Fruit fly (Drosophila melanogaster) whole organism, wandering third instar larva: ENCODE results near the gene fred.

Experiments used
- Abd-B ChIP-seq: fragments of >200 bp; optimal IDR thresholded peaks from 2 replicates; lab custom pipeline; 2017; ENCODE audit warnings: missing biosample characterization, missing genetic modification characterization
- CG9705 ChIP-seq: fragments of 200-800 bp; sonication (Bioruptor generic); optimal IDR thresholded peaks from 2 replicates; lab custom pipeline; 2018; ENCODE audit warnings: missing biosample characterization, mild to moderate bottlenecking, missing genetic modification characterization
- Dif ChIP-seq: fragments of 200-275, 200-300 bp; sonication (Bioruptor generic); optimal IDR thresholded peaks from 2 replicates; lab custom pipeline; 2018; ENCODE audit warnings: missing biosample characterization, missing genetic modification characterization; ENCODE audit not compliant: partially characterized antibody
- Hnf4 ChIP-seq: fragments of 200-800 bp; sonication (Bioruptor generic); optimal IDR thresholded peaks from 2 replicates; lab custom pipeline; 2016; ENCODE audit warnings: missing biosample characterization, mild to moderate bottlenecking, missing genetic modification characterization
- Hr78 ChIP-seq: fragments of >200 bp; optimal IDR thresholded peaks from 2 replicates; lab custom pipeline; 2017; ENCODE audit warnings: missing biosample characterization, missing genetic modification characterization
- brk ChIP-seq: fragments of 200-800 bp; sonication (Bioruptor generic); optimal IDR thresholded peaks from 2 replicates; lab custom pipeline; 2016; ENCODE audit warnings: missing biosample characterization, mild to moderate bottlenecking, missing genetic modification characterization
- dl ChIP-seq, 2 experiments: fragments of 175-275, 200-275 bp in 1 of 2; fragments of 200-275 bp in 1 of 2; sonication (Bioruptor generic); optimal IDR thresholded peaks; lab custom pipeline; 2018; ENCODE audit warnings: mild to moderate bottlenecking in 2 of 2, missing biosample characterization in 2 of 2, missing genetic modification characterization in 2 of 2, moderate library complexity in 2 of 2; ENCODE audit not compliant: partially characterized antibody in 2 of 2, insufficient read depth in 1 of 2
- h ChIP-seq: fragments of 200-800 bp; sonication (Bioruptor generic); optimal IDR thresholded peaks from 3 replicates; lab custom pipeline; 2016; ENCODE audit warnings: missing biosample characterization, mild to moderate bottlenecking, missing genetic modification characterization
- pan ChIP-seq: fragments of >200 bp; optimal IDR thresholded peaks from 2 replicates; lab custom pipeline; 2017
- psq ChIP-seq: fragments of 200-800 bp; sonication (Bioruptor generic); optimal IDR thresholded peaks from 3 replicates; lab custom pipeline; 2017; ENCODE audit warnings: missing biosample characterization, mild to moderate bottlenecking, missing genetic modification characterization, moderate library complexity
- rgr ChIP-seq: fragments of 200-800 bp; sonication (Bioruptor generic); optimal IDR thresholded peaks from 3 replicates; lab custom pipeline; 2016; ENCODE audit warnings: missing biosample characterization, mild to moderate bottlenecking, missing genetic modification characterization
- woc ChIP-seq: sonication (Bioruptor generic); optimal IDR thresholded peaks from 2 replicates; lab custom pipeline; 2016; ENCODE audit warnings: missing biosample characterization, mild to moderate bottlenecking, missing genetic modification characterization

DNA sequence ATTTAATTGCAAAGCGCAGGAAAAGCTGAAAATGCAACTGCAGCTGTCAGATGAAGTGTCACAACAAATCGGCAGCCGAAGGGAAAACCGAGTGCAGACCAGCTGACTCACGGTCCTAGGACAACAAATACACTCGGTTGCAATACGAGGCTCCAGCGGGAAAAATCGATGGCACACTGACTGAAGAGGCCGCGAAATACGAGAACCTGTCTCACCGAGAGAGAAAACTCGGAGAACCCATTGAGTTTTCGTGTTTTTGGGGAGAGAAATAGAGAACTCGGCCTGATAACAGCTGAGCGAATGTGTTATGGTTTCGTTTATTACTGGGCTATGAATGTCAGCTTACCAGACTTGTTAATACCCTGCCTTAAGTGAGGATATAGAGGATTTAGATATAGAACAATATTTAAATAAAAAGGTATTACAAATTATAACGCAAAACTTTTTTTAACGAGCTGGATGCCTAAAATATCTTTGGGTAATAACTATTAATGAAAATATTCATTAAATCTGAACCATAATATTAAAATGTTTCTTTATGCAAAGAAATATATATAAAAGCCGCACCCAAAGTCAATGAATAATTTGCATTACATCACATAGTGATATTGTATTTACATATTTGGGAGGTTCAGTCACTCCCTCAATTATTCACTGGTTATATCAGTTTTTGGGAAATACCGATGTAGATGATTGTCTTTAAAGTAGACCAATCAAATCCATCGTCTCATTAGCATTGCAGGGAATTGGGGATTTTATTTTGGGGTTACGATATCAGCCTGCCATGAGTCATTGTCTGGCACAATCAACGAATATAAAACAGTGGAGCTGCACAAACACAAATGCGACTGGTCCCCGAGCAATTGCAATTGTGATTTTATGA is 95.3 kb downstream of the fred start:
- TF ChIP-seq Dif (GFP tag; lab: Kevin White, UChicago) (peak; percentile 55), dl (GFP tag; optimal IDR thresholded peaks at IDR 0.05; lab: Kevin White, UChicago; ENCODE audit: insufficient read depth in 1 of 2, partially characterized antibody in 2 of 2) (peak; percentile 48 to 68), Hr78 (GFP tag; lab: Kevin White, UChicago) (no peak), brk (GFP tag; lab: Kevin White, UChicago) (no peak), psq (GFP tag; lab: Kevin White, UChicago) (no peak), Abd-B (GFP tag; lab: Kevin White, UChicago) (no peak), CG9705 (no peak), h (GFP tag; lab: Kevin White, UChicago) (no peak), rgr (peak; percentile 23), pan (lab: Kevin White, UChicago) (no peak), woc (GFP tag; lab: Kevin White, UChicago) (no peak), Hnf4 (no peak)
